Fruit fly (Drosophila melanogaster) whole organism, embryonic: ENCODE results near the gene CG5665.

Experiments used
- Antp ChIP-seq: fragments of 200-800 bp; sonication (Bioruptor generic); optimal IDR thresholded peaks from 3 replicates; lab custom pipeline; 2016; ENCODE audit warnings: missing biosample characterization, missing genetic modification characterization
- Atf3 ChIP-seq: fragments of 200-800 bp; sonication (Bioruptor generic); optimal IDR thresholded peaks from 3 replicates; lab custom pipeline; 2016; ENCODE audit warnings: missing biosample characterization, missing genetic modification characterization
- Bdp1 ChIP-seq: fragments of 200-800 bp; sonication (Bioruptor generic); optimal IDR thresholded peaks from 3 replicates; lab custom pipeline; 2016; ENCODE audit warnings: missing biosample characterization, missing genetic modification characterization
- CG11093 ChIP-seq: fragments of 200-800 bp; sonication (Bioruptor generic); IDR thresholded peaks from 3 replicates; pipeline ENCODE4 v1.3.6; 2022; ENCODE audit warnings: missing biosample characterization, missing genetic modification characterization
- CG11723 ChIP-seq: fragments of 200-800 bp; sonication (Bioruptor generic); optimal IDR thresholded peaks from 2 replicates; lab custom pipeline; 2017; ENCODE audit warnings: missing biosample characterization, mild to moderate bottlenecking, missing genetic modification characterization
- CG12744 ChIP-seq: fragments of 200-800 bp; sonication (Bioruptor generic); optimal IDR thresholded peaks from 2 replicates; lab custom pipeline; 2016; ENCODE audit warnings: missing biosample characterization, missing genetic modification characterization
- CG13123 ChIP-seq: fragments of 200-800 bp; sonication (Bioruptor generic); optimal IDR thresholded peaks from 2 replicates; lab custom pipeline; 2016; ENCODE audit warnings: missing biosample characterization, missing genetic modification characterization
- CG1529 ChIP-seq: fragments of 200-800 bp; sonication (Bioruptor generic); optimal IDR thresholded peaks from 3 replicates; lab custom pipeline; 2018; ENCODE audit warnings: missing biosample characterization, missing genetic modification characterization
- CG1602 ChIP-seq: fragments of 200-800 bp; sonication (Bioruptor generic); optimal IDR thresholded peaks from 3 replicates; lab custom pipeline; 2016; ENCODE audit warnings: missing biosample characterization, missing genetic modification characterization
- CG1832 ChIP-seq: fragments of 200-800 bp; sonication (Bioruptor generic); optimal IDR thresholded peaks from 2 replicates; lab custom pipeline; 2017; ENCODE audit warnings: missing biosample characterization, mild to moderate bottlenecking, missing genetic modification characterization, inconsistent platforms
- CG2712 ChIP-seq: fragments of 200-800 bp; optimal IDR thresholded peaks from 3 replicates; lab custom pipeline; 2019; ENCODE audit warnings: missing biosample characterization, mild to moderate bottlenecking, missing genetic modification characterization, moderate library complexity
- CG4424 ChIP-seq: fragments of 200-800 bp; sonication (Bioruptor generic); optimal IDR thresholded peaks from 3 replicates; lab custom pipeline; 2016; ENCODE audit warnings: missing biosample characterization, missing genetic modification characterization
- CG6813 ChIP-seq: fragments of 200-800 bp; sonication (Bioruptor generic); optimal IDR thresholded peaks from 2 replicates; lab custom pipeline; 2017; ENCODE audit warnings: missing biosample characterization, missing genetic modification characterization, mild to moderate bottlenecking, moderate library complexity, missing genetic modification reagents
- CG7928 ChIP-seq: fragments of 200-800 bp; sonication (Bioruptor generic); optimal IDR thresholded peaks from 2 replicates; lab custom pipeline; 2017; ENCODE audit warnings: missing biosample characterization, mild to moderate bottlenecking, missing genetic modification characterization
- CG8944 ChIP-seq: fragments of 200-800 bp; sonication (Bioruptor generic); optimal IDR thresholded peaks from 3 replicates; lab custom pipeline; 2016; ENCODE audit warnings: missing biosample characterization, missing genetic modification characterization
- CG9727 ChIP-seq: fragments of 200-800 bp; sonication (Bioruptor generic); optimal IDR thresholded peaks from 3 replicates; lab custom pipeline; 2017; ENCODE audit warnings: missing biosample characterization, mild to moderate bottlenecking, missing genetic modification characterization
- CG9817 ChIP-seq: fragments of 200-800 bp; sonication (Bioruptor generic); optimal IDR thresholded peaks from 2 replicates; lab custom pipeline; 2018; ENCODE audit warnings: missing biosample characterization, mild to moderate bottlenecking, missing genetic modification characterization, moderate library complexity
- Dek ChIP-seq: fragments of 200-800 bp; sonication (Bioruptor generic); optimal IDR thresholded peaks from 3 replicates; lab custom pipeline; 2019; ENCODE audit warnings: missing biosample characterization, mild to moderate bottlenecking, missing genetic modification characterization, moderate library complexity
- Elba2 ChIP-seq: fragments of 200-800 bp; sonication (Bioruptor generic); optimal IDR thresholded peaks from 3 replicates; lab custom pipeline; 2016; ENCODE audit warnings: missing biosample characterization, missing genetic modification characterization
- Gug ChIP-seq: fragments of 200-800 bp; sonication (Bioruptor generic); IDR thresholded peaks from 4 replicates; pipeline ENCODE4 v1.3.6; 2022; ENCODE audit warnings: missing biosample characterization, missing genetic modification characterization
- HmgD ChIP-seq: fragments of 200-800 bp; sonication (Bioruptor generic); optimal IDR thresholded peaks from 3 replicates; lab custom pipeline; 2016; ENCODE audit warnings: missing biosample characterization, missing genetic modification characterization
- Hr3 ChIP-seq: fragments of 200-800 bp; sonication (Bioruptor generic); optimal IDR thresholded peaks from 3 replicates; lab custom pipeline; 2016; ENCODE audit warnings: missing biosample characterization, missing genetic modification characterization
- MESR4 ChIP-seq: fragments of 200-800 bp; sonication (Bioruptor generic); optimal IDR thresholded peaks from 2 replicates; lab custom pipeline; 2018; ENCODE audit warnings: missing biosample characterization, mild to moderate bottlenecking, missing genetic modification characterization, moderate library complexity
- Max ChIP-seq: fragments of 200-800 bp; sonication (Bioruptor generic); optimal IDR thresholded peaks from 2 replicates; lab custom pipeline; 2016; ENCODE audit warnings: missing biosample characterization, mild to moderate bottlenecking, missing genetic modification characterization
- Nf-YB ChIP-seq: fragments of 200-800 bp; sonication (Bioruptor generic); optimal IDR thresholded peaks from 3 replicates; lab custom pipeline; 2019; ENCODE audit warnings: missing biosample characterization, mild to moderate bottlenecking, missing genetic modification characterization, moderate library complexity
- Optix ChIP-seq: fragments of 200-800 bp; sonication (Bioruptor generic); IDR thresholded peaks from 3 replicates; pipeline ENCODE4 v1.3.6; 2022; ENCODE audit warnings: missing biosample characterization, missing genetic modification characterization
- Usf ChIP-seq: fragments of 200-800 bp; sonication (Bioruptor generic); optimal IDR thresholded peaks from 2 replicates; lab custom pipeline; 2017; ENCODE audit warnings: missing genotype, missing biosample characterization, missing genetic modification characterization
- da ChIP-seq: fragments of 200-800 bp; sonication (Bioruptor generic); optimal IDR thresholded peaks from 2 replicates; lab custom pipeline; 2016; ENCODE audit warnings: missing biosample characterization, missing genetic modification characterization
- disco-r ChIP-seq: fragments of 200-800 bp; sonication (Bioruptor generic); optimal IDR thresholded peaks from 2 replicates; lab custom pipeline; 2016; ENCODE audit warnings: missing biosample characterization, missing genetic modification characterization
- dm ChIP-seq: fragments of 200-800 bp; sonication (Bioruptor generic); optimal IDR thresholded peaks from 3 replicates; lab custom pipeline; 2016; ENCODE audit warnings: missing biosample characterization, missing genetic modification characterization
- gem ChIP-seq: fragments of 200-800 bp; sonication (Bioruptor generic); optimal IDR thresholded peaks from 2 replicates; lab custom pipeline; 2019; ENCODE audit warnings: missing biosample characterization, mild to moderate bottlenecking, missing genetic modification characterization, moderate library complexity
- klu ChIP-seq: fragments of 200-800 bp; sonication (Bioruptor generic); IDR thresholded peaks from 2 replicates; pipeline ENCODE4 v1.3.6; 2022; ENCODE audit warnings: missing biosample characterization, missing genetic modification characterization
- knrl ChIP-seq: fragments of 200-800 bp; sonication (Bioruptor generic); IDR thresholded peaks from 3 replicates; pipeline ENCODE4 v1.3.6; 2022; ENCODE audit warnings: missing biosample characterization, missing genetic modification characterization; ENCODE audit not compliant: partially characterized antibody
- phol ChIP-seq: fragments of 200-800 bp; sonication (Bioruptor generic); optimal IDR thresholded peaks from 3 replicates; lab custom pipeline; 2018; ENCODE audit warnings: missing biosample characterization, mild to moderate bottlenecking, missing genetic modification characterization, moderate library complexity
- schlank ChIP-seq: fragments of 200-800 bp; sonication (Bioruptor generic); optimal IDR thresholded peaks from 2 replicates; lab custom pipeline; 2018; ENCODE audit warnings: missing biosample characterization, mild to moderate bottlenecking, missing genetic modification characterization
- vfl ChIP-seq: fragments of 200-800 bp; sonication (Bioruptor generic); optimal IDR thresholded peaks from 2 replicates; lab custom pipeline; 2016; ENCODE audit warnings: missing biosample characterization, missing genetic modification characterization
- wor ChIP-seq: fragments of 200-800 bp; sonication (Bioruptor generic); IDR thresholded peaks from 2 replicates; pipeline ENCODE4 v1.3.6; 2022; ENCODE audit warnings: missing biosample characterization, missing genetic modification characterization

The CG5665 gene

dm6 chr3L:20320044-20320443 is 38.3 kb upstream of the CG5665 start (continued):
- TF ChIP-seq vfl (GFP tag; lab: Kevin White, UChicago) = no peak
- no peak for TF ChIP-seq CG1529 (GFP tag; lab: Kevin White, UChicago)
- TF ChIP-seq schlank (tag; lab: Kevin White, UChicago) = no peak
- no peak for TF ChIP-seq Atf3 (GFP tag; lab: Kevin White, UChicago)
- no peak for TF ChIP-seq Hr3 (GFP tag; lab: Kevin White, UChicago)
- TF ChIP-seq Elba2 (GFP tag; lab: Kevin White, UChicago) = no peak
- TF ChIP-seq HmgD = no peak
- TF ChIP-seq knrl (GFP tag; lab: Robert Waterston, UW) = peak; percentile 49; the same call in 1 of the 3 replicates
- no peak for TF ChIP-seq Gug (GFP tag; lab: Robert Waterston, UW)

dm6 chr3L:20320652-20321051 is 37.7 kb upstream of the CG5665 start, which contains the start of gene Spn77Bb:
Spn77Bb (plus strand) TSS chr3L:20320952.
- TF ChIP-seq da (GFP tag; lab: Kevin White, UChicago) = no peak
- no peak for TF ChIP-seq Max (GFP tag; lab: Kevin White, UChicago)
- no peak for TF ChIP-seq CG2712 (tag; lab: Kevin White, UChicago)
- TF ChIP-seq CG1832 = no peak
- TF ChIP-seq Bdp1 (GFP tag; lab: Kevin White, UChicago) = no peak
- no peak for TF ChIP-seq Antp (GFP tag; lab: Kevin White, UChicago)
- no peak for TF ChIP-seq CG4424 (GFP tag; lab: Kevin White, UChicago)
- TF ChIP-seq klu = no peak
- TF ChIP-seq Dek (tag; lab: Kevin White, UChicago) = no peak
- TF ChIP-seq CG1602 (GFP tag; lab: Kevin White, UChicago) = no peak
- TF ChIP-seq CG7928 = no peak
- no peak for TF ChIP-seq CG9817
- TF ChIP-seq CG11723 (GFP tag; lab: Kevin White, UChicago) = no peak
- TF ChIP-seq gem (tag; lab: Kevin White, UChicago) = no peak
- no peak for TF ChIP-seq CG11093 (GFP tag; lab: Robert Waterston, UW)

- TF ChIP-seq wor (GFP tag; lab: Robert Waterston, UW) = no peak
- TF ChIP-seq Nf-YB = no peak
- TF ChIP-seq Usf (GFP tag; lab: Kevin White, UChicago) = no peak
- TF ChIP-seq dm (GFP tag; lab: Kevin White, UChicago) = no peak
- no peak for TF ChIP-seq CG8944 (GFP tag; lab: Kevin White, UChicago)
- no peak for TF ChIP-seq Optix (GFP tag; lab: Robert Waterston, UW)
- no peak for TF ChIP-seq CG12744 (GFP tag; lab: Kevin White, UChicago)
- TF ChIP-seq phol (tag; lab: Kevin White, UChicago) = no peak
- TF ChIP-seq disco-r = no peak
- no peak for TF ChIP-seq CG9727
- TF ChIP-seq CG6813 (GFP tag; lab: Kevin White, UChicago) = no peak
- TF ChIP-seq Atf3 (GFP tag; lab: Kevin White, UChicago) = no peak
- no peak for TF ChIP-seq CG13123 (GFP tag; lab: Kevin White, UChicago)
- TF ChIP-seq MESR4 (GFP tag; lab: Kevin White, UChicago) = no peak
These were observed 16.0 kb upstream of the CG5665 start, which contains the start of gene Spn77Bc for dm6 chr3L:20342334-20342733. Spn77Bc (plus strand) TSS chr3L:20342634.
